Worm (Caenorhabditis elegans): ENCODE data around the gene B0244.15.

- TF ChIP-seq cog-1 (tag; optimal IDR thresholded peaks at IDR 0.05) (no peak), flt-1 (GFP tag; IDR thresholded peaks at IDR 0.05) (no peak)
Observed at ce11 chrIII:5737708-5738107, 5.5 kb upstream of the B0244.15 start, which contains the start of gene B0244.6.

Data from whole organism, midembryonic.